Worm (Caenorhabditis elegans) whole organism, L3 larva: Measurements from ENCODE around the gene C06A1.3.

Experiments
- aly-2 ChIP-seq: fragments of 150-350 bp; optimal IDR thresholded peaks from 2 replicates; lab custom pipeline; 2014; ENCODE audit warnings: missing biosample characterization, missing genetic modification characterization
- egl-5 ChIP-seq: fragments of 150-350 bp; optimal IDR thresholded peaks from 2 replicates; lab custom pipeline; 2017; ENCODE audit warnings: missing biosample characterization, missing genetic modification reagents, missing genetic modification characterization, inconsistent platforms
- elt-2 ChIP-seq: sonication (generic microtip); optimal IDR thresholded peaks from 2 replicates; lab custom pipeline; 2016; ENCODE audit warnings: missing genetic modification reagents, mild to moderate bottlenecking, missing genetic modification characterization, missing compliant biosample characterization
- lsy-12 ChIP-seq: sonication (generic microtip); optimal IDR thresholded peaks from 2 replicates; lab custom pipeline; 2016; ENCODE audit warnings: mild to moderate bottlenecking, missing genetic modification characterization, missing compliant biosample characterization
- mml-1 ChIP-seq: fragments of 150-350 bp; sonication (generic microtip); optimal IDR thresholded peaks from 3 replicates; lab custom pipeline; 2014; ENCODE audit warnings: missing biosample characterization, missing genetic modification characterization
- nhr-23 ChIP-seq: fragments of 150-350 bp; optimal IDR thresholded peaks from 2 replicates; lab custom pipeline; 2014; ENCODE audit warnings: missing biosample characterization, missing genetic modification reagents, missing genetic modification characterization
- sea-2 ChIP-seq: fragments of 150-350 bp; sonication (generic microtip); optimal IDR thresholded peaks from 4 replicates; lab custom pipeline; 2014; ENCODE audit warnings: missing biosample characterization, missing genetic modification reagents, missing genetic modification characterization
- snpc-4 ChIP-seq: fragments of 150-350 bp; optimal IDR thresholded peaks from 2 replicates; lab custom pipeline; 2014; ENCODE audit warnings: missing biosample characterization, missing genetic modification characterization
- zag-1 ChIP-seq: fragments of 150-350 bp; optimal IDR thresholded peaks from 2 replicates; lab custom pipeline; 2014; ENCODE audit warnings: missing biosample characterization, missing genetic modification characterization
- ztf-4 ChIP-seq: fragments of 150-350 bp; optimal IDR thresholded peaks from 2 replicates; lab custom pipeline; 2014; ENCODE audit warnings: missing biosample characterization, missing genetic modification characterization

C06A1.3 gene

DNA sequence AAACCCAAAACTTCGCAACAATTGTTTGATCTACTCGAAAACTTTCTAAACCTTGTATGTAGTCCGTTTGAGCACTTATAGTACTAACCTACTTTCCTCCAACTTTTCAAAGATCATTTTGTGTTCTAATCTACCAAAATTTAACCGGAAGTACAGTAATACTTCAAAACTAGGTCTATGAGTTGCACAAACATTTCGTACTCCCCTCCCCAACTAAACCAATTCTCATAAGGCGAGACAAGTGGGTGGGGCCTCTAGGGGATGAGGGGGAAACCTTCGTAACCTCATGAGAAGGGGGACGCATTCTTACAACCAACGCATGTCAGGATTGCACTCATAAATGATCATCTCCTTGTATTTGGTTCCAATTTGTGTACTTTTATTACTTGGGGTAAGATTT, 49.9 kb downstream of the C06A1.3 start, which contains the start of gene cutl-9:
Gene cutl-9 (plus strand): TSS at position 301 of the 400 bp plus-strand sequence.
- no peak for TF ChIP-seq nhr-23
- no peak for TF ChIP-seq lsy-12 (tag; lab: Kevin White, UChicago)
- TF ChIP-seq aly-2 (tag; lab: Kevin White, UChicago) = no peak
- TF ChIP-seq sea-2 (GFP tag; lab: Kevin White, UChicago) = no peak
- no peak for TF ChIP-seq egl-5 (tag; lab: Kevin White, UChicago)
- TF ChIP-seq zag-1 (tag; lab: Kevin White, UChicago) = no peak
- no peak for TF ChIP-seq elt-2 (tag; lab: Kevin White, UChicago)
- TF ChIP-seq mml-1 (tag; lab: Kevin White, UChicago) = no peak
- TF ChIP-seq snpc-4 (tag; lab: Kevin White, UChicago) = no peak
- TF ChIP-seq ztf-4 = no peak
